Worm (Caenorhabditis elegans) whole organism, late embryonic: ENCODE results near the gene R04B5.11.
A peak's percentile ranks its signal among the peaks of the same experiment; 100 is the strongest.

Source experiments
- K02D7.2 ChIP-seq: sonication (generic microtip); optimal IDR thresholded peaks from 2 replicates; lab custom pipeline; 2017; ENCODE audit warnings: mild to moderate bottlenecking, missing genetic modification characterization, missing compliant biosample characterization
- K09A11.1 ChIP-seq: sonication (generic microtip); optimal IDR thresholded peaks from 2 replicates; lab custom pipeline; 2017; ENCODE audit warnings: antibody characterized with exemption, mild to moderate bottlenecking, missing genetic modification characterization, missing compliant biosample characterization; ENCODE audit not compliant: insufficient read depth
- T23F11.4 ChIP-seq: fragments of 200-800 bp; sonication (Bioruptor generic); optimal IDR thresholded peaks from 2 replicates; lab custom pipeline; 2018; ENCODE audit warnings: mild to moderate bottlenecking, missing genetic modification characterization, missing compliant biosample characterization
- ahr-1 ChIP-seq: sonication (generic microtip); optimal IDR thresholded peaks from 2 replicates; lab custom pipeline; 2016; ENCODE audit warnings: missing genetic modification characterization, missing compliant biosample characterization
- ama-1 ChIP-seq: fragments of 150-350 bp; optimal IDR thresholded peaks from 2 replicates; lab custom pipeline; 2014
- ceh-19 ChIP-seq: fragments of 200-800 bp; sonication (Bioruptor generic); optimal IDR thresholded peaks from 2 replicates; lab custom pipeline; 2018; ENCODE audit warnings: mild to moderate bottlenecking, missing genetic modification characterization, missing compliant biosample characterization
- ceh-2 ChIP-seq: sonication (generic microtip); optimal IDR thresholded peaks from 2 replicates; lab custom pipeline; 2016; ENCODE audit warnings: missing genotype, missing genetic modification characterization, missing compliant biosample characterization
- ceh-22 ChIP-seq: sonication (generic microtip); optimal IDR thresholded peaks from 2 replicates; lab custom pipeline; 2017; ENCODE audit warnings: missing biosample characterization, missing genetic modification characterization
- ceh-24 ChIP-seq: sonication (generic microtip); optimal IDR thresholded peaks from 2 replicates; lab custom pipeline; 2016; ENCODE audit warnings: mild to moderate bottlenecking, missing genetic modification characterization, missing compliant biosample characterization
- ceh-31 ChIP-seq: sonication (generic microtip); optimal IDR thresholded peaks from 2 replicates; lab custom pipeline; 2016; ENCODE audit warnings: missing genetic modification characterization, missing compliant biosample characterization
- ceh-45 ChIP-seq: fragments of 200-800 bp; sonication (Bioruptor generic); IDR thresholded peaks from 2 replicates; pipeline ENCODE4 v1.3.6; 2022; ENCODE audit warnings: missing genetic modification reagents, missing genetic modification characterization, missing compliant biosample characterization
- ceh-48 ChIP-seq: sonication (generic microtip); optimal IDR thresholded peaks from 2 replicates; lab custom pipeline; 2016; ENCODE audit warnings: missing genetic modification characterization, inconsistent platforms, missing compliant biosample characterization
- elt-2 ChIP-seq: sonication (generic microtip); optimal IDR thresholded peaks from 2 replicates; lab custom pipeline; 2016; ENCODE audit warnings: missing genetic modification reagents, missing genetic modification characterization, missing compliant biosample characterization
- fkh-6 ChIP-seq: sonication (generic microtip); optimal IDR thresholded peaks from 2 replicates; lab custom pipeline; 2016; ENCODE audit warnings: missing genetic modification characterization, missing compliant biosample characterization
- gmeb-2 ChIP-seq: sonication (generic microtip); optimal IDR thresholded peaks from 2 replicates; lab custom pipeline; 2016; ENCODE audit warnings: missing genetic modification characterization, inconsistent platforms, missing compliant biosample characterization
- hlh-30 ChIP-seq: sonication (generic microtip); optimal IDR thresholded peaks from 2 replicates; lab custom pipeline; 2017; ENCODE audit warnings: antibody characterized with exemption, missing genetic modification characterization, missing compliant biosample characterization; ENCODE audit not compliant: insufficient read depth
- hlh-8 ChIP-seq: sonication (generic microtip); optimal IDR thresholded peaks from 2 replicates; lab custom pipeline; 2016; ENCODE audit warnings: missing genotype, missing genetic modification characterization, missing compliant biosample characterization
- lim-6 ChIP-seq: sonication (generic microtip); optimal IDR thresholded peaks from 2 replicates; lab custom pipeline; 2016; ENCODE audit warnings: missing genetic modification characterization, missing compliant biosample characterization
- nfya-1 ChIP-seq: sonication (generic microtip); optimal IDR thresholded peaks from 2 replicates; lab custom pipeline; 2017; ENCODE audit warnings: missing genetic modification characterization, mild to moderate bottlenecking, missing compliant biosample characterization, antibody characterized with exemption, moderate library complexity
- nhr-232 ChIP-seq: sonication (generic microtip); optimal IDR thresholded peaks from 2 replicates; lab custom pipeline; 2016; ENCODE audit warnings: missing genetic modification characterization, missing compliant biosample characterization
- npax-4 ChIP-seq: sonication (generic microtip); optimal IDR thresholded peaks from 2 replicates; lab custom pipeline; 2016; ENCODE audit warnings: missing genetic modification characterization, missing compliant biosample characterization
- pat-9 ChIP-seq: fragments of 200-800 bp; sonication (Bioruptor generic); optimal IDR thresholded peaks from 2 replicates; lab custom pipeline; 2018; ENCODE audit warnings: mild to moderate bottlenecking, missing genetic modification characterization, moderate library complexity, missing compliant biosample characterization
- pax-1 ChIP-seq: fragments of 150-350 bp; optimal IDR thresholded peaks from 2 replicates; lab custom pipeline; 2014; ENCODE audit warnings: missing biosample characterization, missing genetic modification characterization
- pros-1 ChIP-seq: fragments of 150-350 bp; optimal IDR thresholded peaks from 2 replicates; lab custom pipeline; 2014; ENCODE audit warnings: missing biosample characterization, missing genetic modification reagents, missing genetic modification characterization
- ref-2 ChIP-seq: sonication (generic microtip); optimal IDR thresholded peaks from 2 replicates; lab custom pipeline; 2016; ENCODE audit warnings: missing genetic modification characterization, missing compliant biosample characterization
- syd-9 ChIP-seq: sonication (generic microtip); optimal IDR thresholded peaks from 2 replicates; lab custom pipeline; 2016; ENCODE audit warnings: mild to moderate bottlenecking, missing genetic modification characterization, moderate library complexity, missing compliant biosample characterization
- unc-3 ChIP-seq, 2 experiments: fragments of 200-800 bp in 1 of 2; sonication (Bioruptor generic) in 1 of 2; sonication (generic microtip) in 1 of 2; conservative IDR thresholded peaks in 1 of 2; optimal IDR thresholded peaks in 1 of 2; 2 replicates each; pipeline versions ENCODE4 v1.3.6 to Lab custom; 2016 to 2022; ENCODE audit warnings: missing compliant biosample characterization in 2 of 2, missing genetic modification characterization in 2 of 2, missing genetic modification reagents in 1 of 2
- zip-5 ChIP-seq: sonication (generic microtip); optimal IDR thresholded peaks from 2 replicates; lab custom pipeline; 2016; ENCODE audit warnings: missing genetic modification characterization, missing compliant biosample characterization

The R04B5.11 gene

DNA sequence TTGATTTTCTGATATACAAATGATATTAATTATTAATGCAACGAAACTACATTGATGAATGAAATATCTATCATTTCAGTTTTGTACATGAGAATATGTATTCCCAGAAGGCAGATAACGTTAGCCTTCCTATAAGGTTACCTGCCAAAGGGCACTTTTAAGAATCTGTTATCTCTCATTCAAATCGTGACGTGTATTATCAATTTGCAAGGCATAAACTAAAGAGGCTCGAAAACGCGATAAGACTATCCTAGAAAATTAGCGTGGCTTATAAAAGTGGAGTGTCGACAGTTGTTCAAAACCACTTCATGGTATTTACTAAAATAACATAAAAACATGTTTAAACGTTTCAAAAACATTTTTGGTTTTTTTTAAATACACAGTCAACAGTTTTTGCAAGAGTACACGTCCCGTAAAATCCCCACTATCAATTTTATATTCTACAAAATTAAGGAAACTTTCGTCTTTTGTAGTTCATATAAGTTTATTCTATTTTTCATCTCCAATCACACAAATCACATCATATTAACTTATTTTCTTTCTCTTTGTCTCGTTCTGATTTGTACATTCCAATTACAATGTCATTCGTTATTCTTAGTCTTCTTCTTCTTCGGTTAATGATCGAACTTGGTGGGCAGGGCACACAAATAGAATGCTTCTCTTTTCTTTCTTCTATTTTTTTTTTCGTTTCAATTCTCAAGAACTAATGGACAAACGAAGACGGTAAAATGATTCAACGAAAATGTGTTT is 33.9 kb upstream of the R04B5.11 start, which contains the start of gene C08B6.10:
C08B6.10 (plus strand) TSS at position 700 of the 750 bp plus-strand sequence.
- TF ChIP-seq elt-2: peak; percentile 81
- no peak for TF ChIP-seq ama-1

DNA sequence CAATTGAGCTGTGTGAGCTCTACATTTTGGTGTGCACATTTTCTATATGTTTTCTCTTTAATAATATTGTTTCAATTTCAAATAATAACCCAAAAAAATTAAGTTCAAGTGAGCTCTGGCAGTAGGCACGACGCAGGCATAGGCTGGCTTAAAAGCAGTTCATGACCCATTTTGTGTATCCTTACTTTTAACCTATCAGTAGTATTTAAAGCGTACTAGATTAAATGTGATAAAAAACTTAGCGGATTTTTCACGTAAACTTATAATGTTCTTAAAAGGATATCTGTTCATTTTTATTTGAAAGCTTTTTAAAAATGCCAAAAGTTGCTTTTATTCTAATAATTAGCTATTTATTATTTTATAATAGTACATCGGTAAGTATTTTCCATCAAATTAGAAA is 32.3 kb upstream of the R04B5.11 start, which contains the start of gene C08B6.6:
C08B6.6 (plus strand) TSS at position 301 of the 400 bp plus-strand sequence.
- TF ChIP-seq ceh-19 (no peak), ceh-48 (tag; lab: Kevin White, UChicago) (no peak), elt-2 (no peak), ceh-24 (tag; lab: Kevin White, UChicago) (no peak), T23F11.4 (no peak)

DNA sequence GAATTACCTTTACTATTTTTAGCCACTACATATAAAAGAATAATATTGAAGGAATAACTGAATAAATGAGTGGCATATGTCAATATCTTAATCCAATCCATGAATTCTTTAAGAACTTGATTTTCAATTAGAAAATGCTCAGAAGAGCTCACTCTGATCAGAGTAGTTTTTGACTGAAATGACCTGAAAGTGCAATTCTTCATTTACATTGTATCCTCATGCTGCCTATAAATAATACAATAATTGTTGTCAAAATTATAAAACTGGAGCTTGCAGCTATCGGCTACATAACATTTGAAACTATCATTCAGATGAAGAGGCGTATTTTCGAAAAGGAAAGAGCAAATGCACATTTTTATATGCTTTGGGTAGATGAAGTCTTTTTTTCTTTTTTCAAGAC is 31.6 kb upstream of the R04B5.11 start, which contains the start of gene srxa-19:
srxa-19 (minus strand) TSS at position 101 of the 400 bp plus-strand sequence.
- no peak for TF ChIP-seq lim-6 (tag; lab: Kevin White, UChicago)

DNA sequence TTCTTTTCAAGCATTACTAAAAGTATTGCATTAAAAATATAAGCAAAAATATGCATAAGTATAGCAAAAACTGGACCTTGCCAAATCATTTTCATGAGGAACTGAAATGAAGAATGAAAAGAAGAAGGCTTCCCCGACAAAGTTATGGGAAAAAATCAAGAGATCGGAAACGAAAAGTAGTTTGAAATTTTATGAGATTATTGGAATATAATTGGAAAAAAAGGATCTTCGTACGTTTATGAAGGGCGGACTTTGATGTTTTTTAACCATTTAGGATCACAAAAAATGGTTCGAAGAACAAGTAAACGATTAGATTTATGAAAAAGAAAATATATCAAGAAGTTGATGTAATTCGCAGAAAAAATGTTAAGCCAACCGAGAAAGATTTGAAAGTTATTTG is 29.8 kb upstream of the R04B5.11 start, which contains the start of gene srxa-18:
srxa-18 (minus strand) TSS at position 100 of the 400 bp plus-strand sequence.
- TF ChIP-seq syd-9 (tag; lab: Kevin White, UChicago) (no peak), zip-5 (no peak), fkh-6 (tag; lab: Kevin White, UChicago) (no peak), K09A11.1 (tag; lab: Kevin White, UChicago) (no peak), gmeb-2 (tag; lab: Kevin White, UChicago) (no peak), ceh-48 (tag; lab: Kevin White, UChicago) (no peak), nfya-1 (tag; lab: Kevin White, UChicago) (no peak), npax-4 (tag; lab: Kevin White, UChicago) (no peak), pax-1 (tag; lab: Kevin White, UChicago) (no peak), elt-2 (no peak), ama-1 (no peak)

DNA sequence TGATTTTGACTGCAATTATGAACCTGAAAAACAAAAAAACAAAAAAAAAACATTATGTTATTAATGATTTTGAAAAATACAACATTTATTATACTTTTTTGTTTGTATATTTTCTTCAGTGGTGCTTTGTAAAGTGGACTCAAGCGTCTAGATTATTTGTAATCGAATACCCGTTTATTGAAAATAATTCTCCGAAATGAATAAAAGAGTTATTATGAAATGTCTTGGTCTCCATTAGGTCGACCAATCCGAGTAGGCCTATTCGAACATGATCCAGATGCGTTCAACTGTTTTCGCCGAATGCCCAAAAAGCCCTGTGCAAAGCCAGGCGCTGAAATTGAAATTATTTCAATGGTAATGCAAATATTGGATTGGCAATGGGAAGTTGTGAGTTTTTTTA is 26.4 kb upstream of the R04B5.11 start, which contains the start of gene C08B6.5:
C08B6.5 (plus strand) TSS at position 301 of the 400 bp plus-strand sequence.
- TF ChIP-seq pat-9 (tag; lab: Kevin White, UChicago) (no peak), gmeb-2 (tag; lab: Kevin White, UChicago) (no peak)

DNA sequence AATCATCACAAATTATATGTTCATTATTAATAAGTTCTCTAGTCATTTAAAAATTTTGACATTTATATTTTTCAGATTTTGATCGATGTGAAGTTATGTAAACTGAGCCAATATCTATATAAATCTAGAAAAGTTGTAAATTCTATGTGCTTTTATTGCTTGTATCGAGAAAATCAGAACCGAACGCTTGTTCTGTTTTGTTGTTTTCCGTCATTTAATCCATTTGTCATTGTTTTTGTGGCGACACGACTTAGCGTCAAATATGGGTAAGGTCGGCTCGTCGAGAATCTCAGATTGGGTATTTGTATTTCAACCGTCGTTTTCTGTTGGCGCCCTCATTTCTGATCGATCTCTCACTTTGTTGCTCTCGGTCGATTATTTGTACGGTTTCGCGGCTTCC is 23.3 kb upstream of the R04B5.11 start, which contains the start of gene cht-5:
cht-5 (plus strand) TSS at position 301 of the 400 bp plus-strand sequence.
- TF ChIP-seq ceh-31 (tag; lab: Kevin White, UChicago): no peak
- TF ChIP-seq K02D7.2 (tag; lab: Kevin White, UChicago): no peak
- no peak for TF ChIP-seq ahr-1
- no peak for TF ChIP-seq ref-2 (tag; lab: Kevin White, UChicago)
- TF ChIP-seq ceh-2 (tag; lab: Kevin White, UChicago): no peak
- TF ChIP-seq nhr-232 (tag; lab: Kevin White, UChicago): no peak
- TF ChIP-seq hlh-8 (tag; lab: Kevin White, UChicago): no peak
- no peak for TF ChIP-seq unc-3 (GFP tag; conservative IDR thresholded peaks at IDR 0.05; lab: Robert Waterston, UW)
- TF ChIP-seq unc-3 (tag; optimal IDR thresholded peaks at IDR 0.05; lab: Kevin White, UChicago): no peak
- no peak for TF ChIP-seq hlh-30 (tag; lab: Kevin White, UChicago)
- no peak for TF ChIP-seq pros-1 (tag; lab: Kevin White, UChicago)
- TF ChIP-seq nfya-1 (tag; lab: Kevin White, UChicago): no peak
- no peak for TF ChIP-seq ceh-45
- no peak for TF ChIP-seq ceh-22 (tag; lab: Kevin White, UChicago)
- no peak for TF ChIP-seq ceh-19
